Fruit fly (Drosophila melanogaster): ENCODE data around the gene rdgC.
A peak's percentile ranks its signal among the peaks of the same experiment; 100 is the strongest.

rdgC gene

DNA sequence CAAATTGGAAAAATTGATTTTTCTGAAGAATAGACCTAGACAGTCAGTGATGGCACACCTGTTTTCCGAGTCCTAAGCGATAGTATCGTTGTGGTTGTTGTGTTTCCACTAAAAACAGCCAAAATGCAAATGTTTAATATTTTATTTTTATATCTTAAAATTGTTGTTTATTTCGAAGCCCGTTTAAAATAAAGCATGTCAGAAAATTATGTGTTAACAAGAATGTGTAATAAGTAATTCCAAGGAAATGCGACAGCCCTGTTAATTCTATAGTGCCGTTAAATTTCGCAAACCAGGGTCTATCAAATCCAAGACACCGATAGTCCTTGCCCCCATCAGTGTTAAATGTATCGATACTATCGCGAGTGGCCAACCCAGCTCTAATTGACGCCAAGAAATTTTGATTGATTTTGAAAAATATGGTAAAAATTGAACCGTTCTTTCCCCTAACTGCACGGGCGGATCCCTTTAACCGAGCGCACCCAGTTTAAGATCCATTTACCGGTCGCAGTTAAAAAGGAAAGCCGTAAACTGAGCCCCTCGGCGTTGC lies 54.3 kb downstream of the rdgC start, which contains the start of gene Pex23:
Gene Pex23 (minus strand): TSS at position 61 of the 550 bp plus-strand sequence.
- peak; percentile 45 for TF ChIP-seq sage (GFP tag; optimal IDR thresholded peaks at IDR 0.05)
- TF ChIP-seq Hr78 (GFP tag; optimal IDR thresholded peaks at IDR 0.05): no peak
- TF ChIP-seq br (GFP tag; optimal IDR thresholded peaks at IDR 0.05): no peak
- TF ChIP-seq Hr83 (GFP tag; optimal IDR thresholded peaks at IDR 0.05; ENCODE audit: poor library complexity, severe bottlenecking): peak; percentile 68
- no peak for TF ChIP-seq jim (GFP tag; optimal IDR thresholded peaks at IDR 0.05)
- TF ChIP-seq brk (GFP tag; optimal IDR thresholded peaks at IDR 0.05): no peak
- peak; percentile 82 for TF ChIP-seq ey (GFP tag; optimal IDR thresholded peaks at IDR 0.05)
- TF ChIP-seq Hnf4 (GFP tag; optimal IDR thresholded peaks at IDR 0.05): no peak
- peak; percentile 84 for TF ChIP-seq Jra (GFP tag; optimal IDR thresholded peaks at IDR 0.05)
- peak; percentile 58 for TF ChIP-seq Sp1 (GFP tag; optimal IDR thresholded peaks at IDR 0.05)
- TF ChIP-seq OdsH (GFP tag; optimal IDR thresholded peaks at IDR 0.05): peak; percentile 67
- TF ChIP-seq CG9705 (GFP tag; optimal IDR thresholded peaks at IDR 0.05): peak; percentile 58
- peak; percentile 87 for TF ChIP-seq fru (GFP tag; optimal IDR thresholded peaks at IDR 0.05)
- peak in 1 of 2 experiments; percentile 84 for TF ChIP-seq foxo (GFP tag; optimal IDR thresholded peaks at IDR 0.05)
- TF ChIP-seq lola (GFP tag; optimal IDR thresholded peaks at IDR 0.05): no peak
- peak; percentile 26 for TF ChIP-seq Myc (optimal IDR thresholded peaks at IDR 0.05)
- TF ChIP-seq CG32264 (GFP tag; optimal IDR thresholded peaks at IDR 0.05): no peak
- peak; percentile 70 for TF ChIP-seq GATAd (GFP tag; optimal IDR thresholded peaks at IDR 0.05)
- TF ChIP-seq h (GFP tag; optimal IDR thresholded peaks at IDR 0.05): peak; percentile 86
- peak; percentile 83 for TF ChIP-seq sv (GFP tag; optimal IDR thresholded peaks at IDR 0.05)
- TF ChIP-seq Dif (GFP tag; optimal IDR thresholded peaks at IDR 0.05; ENCODE audit: partially characterized antibody): no peak
- no peak for TF ChIP-seq dl (GFP tag; optimal IDR thresholded peaks at IDR 0.05; ENCODE audit: insufficient read depth in 1 of 2, partially characterized antibody in 2 of 2)
- TF ChIP-seq Vsx2 (GFP tag; optimal IDR thresholded peaks at IDR 0.05; ENCODE audit: partially characterized antibody): no peak
- TF ChIP-seq psq (GFP tag; optimal IDR thresholded peaks at IDR 0.05): peak; percentile 69
- TF ChIP-seq rgr (GFP tag; optimal IDR thresholded peaks at IDR 0.05): peak; percentile 85
- TF ChIP-seq woc (GFP tag; optimal IDR thresholded peaks at IDR 0.05): peak; percentile 72
- peak; percentile 84 for TF ChIP-seq dsf (GFP tag; optimal IDR thresholded peaks at IDR 0.05; ENCODE audit: borderline replicate concordance)
- no peak for TF ChIP-seq Rel (GFP tag; optimal IDR thresholded peaks at IDR 0.05)
- peak; percentile 32 for TF ChIP-seq Rel (tag; optimal IDR thresholded peaks at IDR 0.05)
- peak; percentile 78 for TF ChIP-seq HLH106 (tag; optimal IDR thresholded peaks at IDR 0.05)

DNA sequence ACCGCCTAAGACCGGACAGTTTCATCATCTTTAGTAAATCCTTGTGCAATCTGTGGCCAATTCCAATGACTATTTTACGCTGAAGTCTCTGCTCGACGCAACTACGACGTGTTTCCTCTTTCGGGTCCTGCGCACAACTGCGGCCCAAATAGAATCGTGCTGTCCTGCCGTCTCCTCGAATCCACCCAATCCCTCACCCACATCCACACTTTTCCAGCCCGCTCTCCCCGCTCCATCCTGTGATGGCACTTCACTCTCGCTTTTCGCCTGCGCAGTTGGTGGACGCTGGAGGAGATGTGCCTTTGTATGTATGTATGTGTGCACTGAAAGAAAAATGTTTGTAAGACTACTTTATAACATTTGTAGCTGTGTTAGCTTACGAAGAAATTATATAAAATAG lies 58.3 kb downstream of the rdgC start, which contains the start of gene CG32225:
Gene CG32225 (minus strand): TSS at position 142 of the 400 bp plus-strand sequence.
- TF ChIP-seq br (GFP tag; optimal IDR thresholded peaks at IDR 0.05): no peak
- TF ChIP-seq pan (optimal IDR thresholded peaks at IDR 0.05): no peak
- no peak for TF ChIP-seq woc (GFP tag; optimal IDR thresholded peaks at IDR 0.05)
- TF ChIP-seq Hnf4 (GFP tag; optimal IDR thresholded peaks at IDR 0.05): no peak
- TF ChIP-seq dmrt93B (GFP tag; optimal IDR thresholded peaks at IDR 0.05): no peak
- TF ChIP-seq h (GFP tag; optimal IDR thresholded peaks at IDR 0.05): no peak
- no peak for TF ChIP-seq dl (GFP tag; optimal IDR thresholded peaks at IDR 0.05; ENCODE audit: insufficient read depth in 1 of 2, partially characterized antibody in 2 of 2)
- no peak for TF ChIP-seq Sp1 (GFP tag; optimal IDR thresholded peaks at IDR 0.05)
- TF ChIP-seq HLH106 (tag; optimal IDR thresholded peaks at IDR 0.05): no peak
- no peak for TF ChIP-seq foxo (GFP tag; optimal IDR thresholded peaks at IDR 0.05)
- TF ChIP-seq Rel (GFP tag; optimal IDR thresholded peaks at IDR 0.05): no peak
- TF ChIP-seq Rel (tag; optimal IDR thresholded peaks at IDR 0.05): no peak
- no peak for TF ChIP-seq CG9705 (GFP tag; optimal IDR thresholded peaks at IDR 0.05)
- no peak for TF ChIP-seq CrebA (GFP tag; optimal IDR thresholded peaks at IDR 0.05; ENCODE audit: borderline replicate concordance)
- TF ChIP-seq sage (GFP tag; optimal IDR thresholded peaks at IDR 0.05): no peak
- no peak for TF ChIP-seq Hr78 (GFP tag; optimal IDR thresholded peaks at IDR 0.05)
- no peak for TF ChIP-seq OdsH (GFP tag; optimal IDR thresholded peaks at IDR 0.05)

DNA sequence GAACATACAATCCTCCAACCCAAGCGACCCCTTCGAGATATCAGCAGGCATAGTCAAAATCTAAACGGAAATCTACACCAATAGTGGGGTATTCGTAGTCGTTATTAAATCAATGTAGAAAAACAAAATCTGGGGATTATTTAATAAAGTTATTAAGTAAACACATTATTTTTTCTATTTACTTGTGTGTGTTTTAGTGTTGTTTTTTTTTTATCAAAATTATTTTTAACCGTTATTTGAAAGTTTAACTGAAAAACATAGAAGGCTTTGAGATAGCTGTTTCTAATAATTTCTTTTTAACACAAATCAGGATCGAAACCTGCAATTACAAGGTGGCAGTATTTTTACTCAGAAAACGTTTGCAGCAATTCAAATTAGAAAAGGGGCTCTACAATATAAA lies 61.5 kb downstream of the rdgC start, which contains the start of gene polo:
Gene polo (plus strand): TSS at position 301 of the 400 bp plus-strand sequence.
- no peak for TF ChIP-seq dl (GFP tag; optimal IDR thresholded peaks at IDR 0.05; ENCODE audit: insufficient read depth in 1 of 2, partially characterized antibody in 2 of 2)
- TF ChIP-seq HLH106 (tag; optimal IDR thresholded peaks at IDR 0.05): no peak
- no peak for TF ChIP-seq brk (GFP tag; optimal IDR thresholded peaks at IDR 0.05)
- no peak for TF ChIP-seq Rel (GFP tag; optimal IDR thresholded peaks at IDR 0.05)
- no peak for TF ChIP-seq Rel (tag; optimal IDR thresholded peaks at IDR 0.05)
- no peak for TF ChIP-seq woc (GFP tag; optimal IDR thresholded peaks at IDR 0.05)
- no peak for TF ChIP-seq OdsH (GFP tag; optimal IDR thresholded peaks at IDR 0.05)
- no peak for TF ChIP-seq fru (GFP tag; optimal IDR thresholded peaks at IDR 0.05)
- TF ChIP-seq Hr83 (GFP tag; optimal IDR thresholded peaks at IDR 0.05; ENCODE audit: poor library complexity, severe bottlenecking): no peak
